Fruit fly (Drosophila melanogaster) whole organism, pupa: ENCODE results near the gene CG9536.

Source experiments
- CG8159 ChIP-seq: fragments of 200-800 bp; sonication (Bioruptor generic); optimal IDR thresholded peaks from 3 replicates; lab custom pipeline; 2018; ENCODE audit warnings: missing biosample characterization, mild to moderate bottlenecking, missing genetic modification characterization, moderate library complexity
- D1 ChIP-seq: fragments of 200-800 bp; sonication (Bioruptor generic); optimal IDR thresholded peaks from 2 replicates; lab custom pipeline; 2018; ENCODE audit warnings: missing biosample characterization, mild to moderate bottlenecking, missing genetic modification characterization, moderate library complexity
- fd96Ca ChIP-seq: fragments of 200-800 bp; sonication (Bioruptor generic); IDR thresholded peaks from 3 replicates; pipeline ENCODE4 v1.3.6; 2022; ENCODE audit warnings: missing biosample characterization, missing genetic modification characterization

- TF ChIP-seq fd96Ca (GFP tag; lab: Robert Waterston, UW) (no peak), CG8159 (tag; lab: Kevin White, UChicago) (no peak), D1 (tag; lab: Kevin White, UChicago) (no peak)
Observed at dm6 chr2L:6500648-6501325, 24.0 kb upstream of the CG9536 start.
